Fruit fly (Drosophila melanogaster) whole organism, embryonic: ENCODE data around the gene CG34307.

Source experiments
- Aef1 ChIP-seq: fragments of 200-800 bp; sonication (Bioruptor generic); IDR thresholded peaks from 3 replicates; pipeline ENCODE4 v1.3.6; 2022; ENCODE audit warnings: missing biosample characterization, missing genetic modification characterization
- B-H2 ChIP-seq: fragments of 200-800 bp; sonication (Bioruptor generic); optimal IDR thresholded peaks from 2 replicates; lab custom pipeline; 2018; ENCODE audit warnings: missing biosample characterization, mild to moderate bottlenecking, missing genetic modification characterization
- CG10321 ChIP-seq: fragments of 200-800 bp; sonication (Bioruptor generic); IDR thresholded peaks from 2 replicates; pipeline ENCODE4 v1.3.6; 2022; ENCODE audit warnings: missing biosample characterization, missing genetic modification characterization
- CG11504 ChIP-seq: fragments of 200-800 bp; sonication (Bioruptor generic); optimal IDR thresholded peaks from 3 replicates; lab custom pipeline; 2019; ENCODE audit warnings: missing biosample characterization, mild to moderate bottlenecking, missing genetic modification characterization, moderate library complexity
- CG12236 ChIP-seq: fragments of 200-800 bp; sonication (Bioruptor generic); optimal IDR thresholded peaks from 2 replicates; lab custom pipeline; 2016; ENCODE audit warnings: missing biosample characterization, missing genetic modification characterization
- CG14965 ChIP-seq: fragments of 200-800 bp; sonication (Bioruptor generic); optimal IDR thresholded peaks from 2 replicates; lab custom pipeline; 2016; ENCODE audit warnings: missing biosample characterization, missing genetic modification characterization, borderline replicate concordance
- CG2129 ChIP-seq: fragments of 200-800 bp; sonication (Bioruptor generic); IDR thresholded peaks from 2 replicates; pipeline ENCODE4 v1.3.6; 2022; ENCODE audit warnings: missing biosample characterization, missing genetic modification characterization; ENCODE audit not compliant: partially characterized antibody
- CG2199 ChIP-seq: fragments of 200-800 bp; sonication (Bioruptor generic); IDR thresholded peaks from 3 replicates; pipeline ENCODE4 v1.3.6; 2022; ENCODE audit warnings: missing biosample characterization, missing genetic modification characterization
- CG30431 ChIP-seq: fragments of 200-800 bp; sonication (Bioruptor generic); optimal IDR thresholded peaks from 2 replicates; lab custom pipeline; 2017; ENCODE audit warnings: missing biosample characterization, missing genetic modification characterization
- CG3065 ChIP-seq: fragments of 200-800 bp; sonication (Bioruptor generic); optimal IDR thresholded peaks from 2 replicates; lab custom pipeline; 2016; ENCODE audit warnings: missing biosample characterization, missing genetic modification characterization
- CG31441 ChIP-seq: fragments of 200-800 bp; sonication (Bioruptor generic); IDR thresholded peaks from 2 replicates; pipeline ENCODE4 v1.3.6; 2022; ENCODE audit warnings: missing biosample characterization, missing genetic modification characterization
- CG42726 ChIP-seq: fragments of 200-800 bp; sonication (Bioruptor generic); IDR thresholded peaks from 2 replicates; pipeline ENCODE4 v1.3.6; 2022; ENCODE audit warnings: missing biosample characterization, missing genetic modification characterization; ENCODE audit not compliant: partially characterized antibody
- CG4424 ChIP-seq: fragments of 200-800 bp; sonication (Bioruptor generic); optimal IDR thresholded peaks from 3 replicates; lab custom pipeline; 2016; ENCODE audit warnings: missing biosample characterization, missing genetic modification characterization
- CG4854 ChIP-seq: fragments of 200-800 bp; sonication (Bioruptor generic); optimal IDR thresholded peaks from 2 replicates; lab custom pipeline; 2016; ENCODE audit warnings: missing biosample characterization, missing genetic modification characterization, inconsistent platforms
- CG6254 ChIP-seq: fragments of 200-800 bp; sonication (Bioruptor generic); optimal IDR thresholded peaks from 3 replicates; lab custom pipeline; 2017; ENCODE audit warnings: mild to moderate bottlenecking, missing biosample characterization, missing genetic modification reagents, missing genetic modification characterization
- CG6683 ChIP-seq: fragments of 200-800 bp; sonication (Bioruptor generic); optimal IDR thresholded peaks from 2 replicates; lab custom pipeline; 2017; ENCODE audit warnings: missing biosample characterization, mild to moderate bottlenecking, missing genetic modification characterization, missing genetic modification reagents
- CG6689 ChIP-seq: fragments of 200-800 bp; sonication (Bioruptor generic); IDR thresholded peaks from 2 replicates; pipeline ENCODE4 v1.3.6; 2022; ENCODE audit warnings: missing biosample characterization, missing genetic modification characterization
- CrebB ChIP-seq: fragments of 200-800 bp; sonication (Bioruptor generic); optimal IDR thresholded peaks from 3 replicates; lab custom pipeline; 2018; ENCODE audit warnings: missing biosample characterization, mild to moderate bottlenecking, missing genetic modification characterization
- Dek ChIP-seq: fragments of 200-800 bp; sonication (Bioruptor generic); optimal IDR thresholded peaks from 3 replicates; lab custom pipeline; 2019; ENCODE audit warnings: missing biosample characterization, mild to moderate bottlenecking, missing genetic modification characterization, moderate library complexity
- Doc2 ChIP-seq: fragments of 200-800 bp; sonication (Bioruptor generic); IDR thresholded peaks from 2 replicates; pipeline ENCODE4 v1.3.6; 2022; ENCODE audit warnings: missing biosample characterization, missing genetic modification characterization
- E2f2 ChIP-seq: fragments of 200-800 bp; sonication (Bioruptor generic); IDR thresholded peaks from 2 replicates; pipeline ENCODE4 v1.3.6; 2022; ENCODE audit warnings: missing biosample characterization, missing genetic modification characterization
- HHEX ChIP-seq: fragments of 200-800 bp; sonication (Bioruptor generic); optimal IDR thresholded peaks from 3 replicates; lab custom pipeline; 2017; ENCODE audit warnings: missing biosample characterization, mild to moderate bottlenecking, missing genetic modification characterization, missing genetic modification reagents
- Hmx ChIP-seq: fragments of 200-800 bp; sonication (Bioruptor generic); optimal IDR thresholded peaks from 2 replicates; lab custom pipeline; 2016; ENCODE audit warnings: missing biosample characterization, missing genetic modification characterization
- MBD-R2 ChIP-seq: fragments of 200-800 bp; sonication (Bioruptor generic); IDR thresholded peaks from 2 replicates; pipeline ENCODE4 v1.3.6; 2022; ENCODE audit warnings: missing biosample characterization, missing genetic modification characterization
- NC2α ChIP-seq: fragments of 200-800 bp; sonication (Bioruptor generic); optimal IDR thresholded peaks from 2 replicates; lab custom pipeline; 2016; ENCODE audit warnings: missing biosample characterization, missing genetic modification characterization
- Nf-YC ChIP-seq: fragments of 200-800 bp; optimal IDR thresholded peaks from 3 replicates; lab custom pipeline; 2019; ENCODE audit warnings: missing biosample characterization, mild to moderate bottlenecking, missing genetic modification characterization, moderate library complexity
- Oaz ChIP-seq: fragments of 200-800 bp; sonication (Bioruptor generic); IDR thresholded peaks from 2 replicates; pipeline ENCODE4 v1.3.6; 2022; ENCODE audit warnings: missing biosample characterization, missing genetic modification characterization
- Six4 ChIP-seq: fragments of 200-800 bp; sonication (Bioruptor generic); optimal IDR thresholded peaks from 2 replicates; lab custom pipeline; 2016; ENCODE audit warnings: missing biosample characterization, missing genetic modification characterization
- abd-A ChIP-seq: fragments of 200-800 bp; sonication (Bioruptor generic); optimal IDR thresholded peaks from 3 replicates; lab custom pipeline; 2019; ENCODE audit warnings: missing biosample characterization, mild to moderate bottlenecking, missing genetic modification characterization, moderate library complexity
- ac ChIP-seq: fragments of 200-800 bp; sonication (Bioruptor generic); optimal IDR thresholded peaks from 3 replicates; lab custom pipeline; 2017; ENCODE audit warnings: missing biosample characterization, mild to moderate bottlenecking, missing genetic modification characterization
- chif ChIP-seq, 2 experiments: fragments of 200-800 bp; sonication (Bioruptor generic); optimal IDR thresholded peaks; 3 replicates each; lab custom pipeline; 2016; ENCODE audit warnings: missing biosample characterization in 2 of 2, missing genetic modification characterization in 2 of 2
- chn ChIP-seq: fragments of 200-800 bp; sonication (Bioruptor generic); optimal IDR thresholded peaks from 2 replicates; lab custom pipeline; 2016; ENCODE audit warnings: missing biosample characterization, missing genetic modification characterization
- danr ChIP-seq: fragments of 200-800 bp; sonication (Bioruptor generic); IDR thresholded peaks from 2 replicates; pipeline ENCODE4 v1.3.6; 2022; ENCODE audit warnings: missing biosample characterization, missing genetic modification characterization
- disco-r ChIP-seq: fragments of 200-800 bp; sonication (Bioruptor generic); optimal IDR thresholded peaks from 2 replicates; lab custom pipeline; 2016; ENCODE audit warnings: missing biosample characterization, missing genetic modification characterization
- emc ChIP-seq: fragments of 200-800 bp; sonication (Bioruptor generic); optimal IDR thresholded peaks from 2 replicates; lab custom pipeline; 2016; ENCODE audit warnings: missing biosample characterization, missing genetic modification characterization
- fd102C ChIP-seq: fragments of 200-800 bp; sonication (Bioruptor generic); optimal IDR thresholded peaks from 2 replicates; lab custom pipeline; 2018; ENCODE audit warnings: missing biosample characterization, mild to moderate bottlenecking, missing genetic modification characterization, moderate library complexity
- lilli ChIP-seq: fragments of 200-800 bp; sonication (Bioruptor generic); optimal IDR thresholded peaks from 3 replicates; lab custom pipeline; 2016; ENCODE audit warnings: missing biosample characterization, missing genetic modification characterization
- luna ChIP-seq: fragments of 200-800 bp; sonication (Bioruptor generic); optimal IDR thresholded peaks from 2 replicates; lab custom pipeline; 2016; ENCODE audit warnings: missing biosample characterization, missing genetic modification characterization
- nau ChIP-seq: fragments of 200-800 bp; sonication (Bioruptor generic); optimal IDR thresholded peaks from 3 replicates; lab custom pipeline; 2017; ENCODE audit warnings: missing biosample characterization, mild to moderate bottlenecking, missing genetic modification characterization, missing genetic modification reagents
- nerfin-1 ChIP-seq: fragments of 200-800 bp; sonication (Bioruptor generic); optimal IDR thresholded peaks from 3 replicates; lab custom pipeline; 2019; ENCODE audit warnings: missing biosample characterization, mild to moderate bottlenecking, missing genetic modification characterization, moderate library complexity
- p53 ChIP-seq: fragments of 200-800 bp; sonication (Bioruptor generic); optimal IDR thresholded peaks from 2 replicates; lab custom pipeline; 2016; ENCODE audit warnings: missing biosample characterization, missing genetic modification characterization
- peb ChIP-seq: fragments of 200-800 bp; sonication (Bioruptor generic); IDR thresholded peaks from 2 replicates; pipeline ENCODE4 v1.3.6; 2022; ENCODE audit warnings: missing biosample characterization, missing genetic modification characterization
- pho ChIP-seq: fragments of 200-800 bp; sonication (Bioruptor generic); optimal IDR thresholded peaks from 2 replicates; lab custom pipeline; 2016; ENCODE audit warnings: missing biosample characterization, missing genetic modification characterization
- pros ChIP-seq: fragments of 200-800 bp; sonication (Bioruptor generic); optimal IDR thresholded peaks from 3 replicates; lab custom pipeline; 2019; ENCODE audit warnings: missing biosample characterization, mild to moderate bottlenecking, missing genetic modification characterization, moderate library complexity
- rib ChIP-seq: fragments of 200-800 bp; sonication (Bioruptor generic); IDR thresholded peaks from 2 replicates; pipeline ENCODE4 v1.3.6; 2022; ENCODE audit warnings: missing biosample characterization, missing genetic modification characterization
- ro ChIP-seq: fragments of 200-800 bp; sonication (Bioruptor generic); IDR thresholded peaks from 2 replicates; pipeline ENCODE4 v1.3.6; 2022; ENCODE audit warnings: missing biosample characterization, missing genetic modification characterization
- seq ChIP-seq: fragments of 200-800 bp; sonication (Bioruptor generic); IDR thresholded peaks from 2 replicates; pipeline ENCODE4 v1.3.6; 2022; ENCODE audit warnings: missing biosample characterization, missing genetic modification characterization
- slp2 ChIP-seq: fragments of 200-800 bp; sonication (Bioruptor generic); optimal IDR thresholded peaks from 2 replicates; lab custom pipeline; 2016; ENCODE audit warnings: missing biosample characterization, missing genetic modification characterization
- tin ChIP-seq: fragments of 200-800 bp; sonication (Bioruptor generic); optimal IDR thresholded peaks from 3 replicates; lab custom pipeline; 2016; ENCODE audit warnings: missing biosample characterization, missing genetic modification characterization
- toy ChIP-seq: fragments of 200-800 bp; sonication (Bioruptor generic); IDR thresholded peaks from 2 replicates; pipeline ENCODE4 v1.3.6; 2022; ENCODE audit warnings: missing biosample characterization, missing genetic modification characterization
- tx ChIP-seq: fragments of 200-800 bp; sonication (Bioruptor generic); optimal IDR thresholded peaks from 2 replicates; lab custom pipeline; 2016; ENCODE audit warnings: missing biosample characterization, missing genetic modification characterization
- z ChIP-seq: fragments of 200-800 bp; sonication (Bioruptor generic); IDR thresholded peaks from 3 replicates; pipeline ENCODE4 v1.3.6; 2022; ENCODE audit warnings: missing biosample characterization, missing genetic modification characterization
- zfh2 ChIP-seq: fragments of 200-800 bp; sonication (Bioruptor generic); optimal IDR thresholded peaks from 2 replicates; lab custom pipeline; 2016; ENCODE audit warnings: missing biosample characterization, missing genetic modification characterization

CG34307 gene

DNA sequence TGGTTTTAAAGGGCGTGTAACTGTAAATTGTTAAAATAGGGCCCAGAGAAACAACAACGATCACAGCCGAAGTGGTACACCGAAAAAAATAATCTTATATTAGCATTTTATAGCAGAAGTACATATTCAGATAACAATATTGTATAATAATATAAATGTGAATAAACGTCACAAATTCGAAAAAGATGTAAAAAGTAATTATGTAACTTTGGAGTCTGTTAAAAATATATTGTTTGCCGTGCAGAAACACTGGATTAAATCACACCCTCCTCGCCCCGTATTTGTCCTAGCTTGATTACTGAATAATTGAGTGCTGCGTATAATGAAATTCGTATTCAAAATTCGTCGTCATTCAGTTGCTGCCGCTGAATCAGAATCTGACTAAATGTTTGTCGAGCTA is 42.2 kb upstream of the CG34307 start (continued):
- no peak for TF ChIP-seq CG3065 (GFP tag; lab: Kevin White, UChicago)
- TF ChIP-seq CG10321 (GFP tag; lab: Robert Waterston, UW) = no peak
- peak; percentile 14 for TF ChIP-seq Dek (tag; lab: Kevin White, UChicago)
- no peak for TF ChIP-seq tx (GFP tag; lab: Kevin White, UChicago)
- no peak for TF ChIP-seq Hmx
- no peak for TF ChIP-seq peb (GFP tag; lab: Robert Waterston, UW)
- no peak for TF ChIP-seq NC2α (GFP tag; lab: Kevin White, UChicago)
- no peak for TF ChIP-seq toy
- TF ChIP-seq seq (GFP tag; lab: Robert Waterston, UW) = no peak
- TF ChIP-seq chif (GFP tag; optimal IDR thresholded peaks at IDR 0.05; lab: Kevin White, UChicago) = no peak
- no peak for TF ChIP-seq CrebB (tag; lab: Kevin White, UChicago)
- no peak for TF ChIP-seq zfh2
- TF ChIP-seq rib (GFP tag; lab: Robert Waterston, UW) = no peak
- TF ChIP-seq CG2129 (GFP tag; lab: Robert Waterston, UW) = no peak
- no peak for TF ChIP-seq CG42726
- TF ChIP-seq CG12236 = no peak
- no peak for TF ChIP-seq Doc2 (GFP tag; lab: Robert Waterston, UW)
- no peak for TF ChIP-seq pho (GFP tag; lab: Kevin White, UChicago)
- TF ChIP-seq CG6254 (GFP tag; lab: Kevin White, UChicago) = no peak
- no peak for TF ChIP-seq HHEX (GFP tag; lab: Kevin White, UChicago)
- TF ChIP-seq p53 = no peak
- TF ChIP-seq danr (GFP tag; lab: Robert Waterston, UW) = no peak
- peak; percentile 44; the same call in 2 of the 3 replicates for TF ChIP-seq Aef1 (GFP tag; lab: Robert Waterston, UW)
- TF ChIP-seq CG11504 (tag; lab: Kevin White, UChicago) = peak; percentile 63
- no peak for TF ChIP-seq CG2199 (GFP tag; lab: Robert Waterston, UW)
- TF ChIP-seq E2f2 = peak; percentile 15; the same call in 1 of the 2 replicates
- TF ChIP-seq emc (GFP tag; lab: Kevin White, UChicago) = no peak
- no peak for TF ChIP-seq lilli (GFP tag; lab: Kevin White, UChicago)
- no peak for TF ChIP-seq MBD-R2 (GFP tag; lab: Robert Waterston, UW)
- TF ChIP-seq CG6683 (GFP tag; lab: Kevin White, UChicago) = no peak
- TF ChIP-seq CG31441 (GFP tag; lab: Robert Waterston, UW) = peak; percentile 47
- no peak for TF ChIP-seq nau (GFP tag; lab: Kevin White, UChicago)
- no peak for TF ChIP-seq nerfin-1 (tag; lab: Kevin White, UChicago)
- no peak for TF ChIP-seq tin (GFP tag; lab: Kevin White, UChicago)
- no peak for TF ChIP-seq Nf-YC (tag; lab: Kevin White, UChicago)
- TF ChIP-seq luna (GFP tag; lab: Kevin White, UChicago) = no peak
- no peak for TF ChIP-seq B-H2 (GFP tag; lab: Kevin White, UChicago)
- TF ChIP-seq CG4854 = no peak
- peak; percentile 24 for TF ChIP-seq CG4424 (GFP tag; lab: Kevin White, UChicago)
- no peak for TF ChIP-seq disco-r (GFP tag; lab: Kevin White, UChicago)
- no peak for TF ChIP-seq ro (GFP tag; lab: Robert Waterston, UW)
- TF ChIP-seq fd102C (GFP tag; lab: Kevin White, UChicago) = no peak
- no peak for TF ChIP-seq Oaz (GFP tag; lab: Robert Waterston, UW)
- no peak for TF ChIP-seq abd-A (tag; lab: Kevin White, UChicago)
- TF ChIP-seq CG30431 = no peak
- TF ChIP-seq slp2 = no peak
- no peak for TF ChIP-seq z (GFP tag; lab: Robert Waterston, UW)
- TF ChIP-seq chn (GFP tag; lab: Kevin White, UChicago) = no peak
- TF ChIP-seq Six4 = no peak
- no peak for TF ChIP-seq pros (GFP tag; lab: Kevin White, UChicago)
- TF ChIP-seq CG6689 (GFP tag; lab: Robert Waterston, UW) = peak; percentile 42; the same call in 1 of the 2 replicates
- no peak for TF ChIP-seq CG14965
- TF ChIP-seq ac (GFP tag; lab: Kevin White, UChicago) = no peak
